Fruit fly (Drosophila melanogaster): ENCODE measurements around the gene RhoGAP102A.

Gene RhoGAP102A

DNA sequence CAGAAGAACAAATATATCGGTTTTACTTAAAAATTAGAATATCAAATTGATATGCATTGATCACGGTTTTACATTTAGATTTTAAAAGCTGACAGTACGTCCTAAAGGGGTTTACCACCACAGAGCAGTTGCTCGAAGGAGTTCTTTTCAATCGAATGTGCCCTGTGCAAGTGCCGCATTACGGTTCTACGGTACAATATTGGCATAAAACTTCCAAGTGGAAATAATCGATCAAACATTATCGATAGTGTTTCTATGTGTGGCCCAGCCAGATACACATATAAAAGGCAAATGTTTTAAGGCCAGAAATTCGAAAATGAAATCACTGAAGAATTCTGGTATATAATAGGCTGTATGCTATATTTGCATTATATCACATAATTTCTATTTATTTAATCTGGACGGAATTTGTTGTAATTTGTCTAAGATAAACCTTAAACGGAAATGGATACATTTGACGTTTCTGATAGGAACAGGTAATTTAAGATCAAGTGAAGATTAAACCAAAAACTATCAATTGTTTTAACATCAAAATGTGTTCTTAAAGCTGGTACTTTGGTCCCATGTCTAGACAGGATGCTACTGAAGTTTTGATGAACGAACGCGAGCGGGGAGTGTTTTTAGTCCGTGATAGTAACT is 44.7 kb upstream of the RhoGAP102A start, which contains the start of gene Crk:
Gene Crk, plus strand, starts transcription at position 214 of the 639 bp plus-strand sequence.
- no peak for TF ChIP-seq vnd (GFP tag; IDR thresholded peaks at IDR 0.05; ENCODE audit: partially characterized antibody)
- no peak for TF ChIP-seq klu (GFP tag; IDR thresholded peaks at IDR 0.05)
- TF ChIP-seq lov (optimal IDR thresholded peaks at IDR 0.05), result no peak
- TF ChIP-seq lov (GFP tag; IDR thresholded peaks at IDR 0.05), result no peak
- no peak for TF ChIP-seq CG3407 (GFP tag; optimal IDR thresholded peaks at IDR 0.05)
- TF ChIP-seq CG17186 (GFP tag; optimal IDR thresholded peaks at IDR 0.05), result no peak
- TF ChIP-seq YL-1 (GFP tag; optimal IDR thresholded peaks at IDR 0.05), result peak; percentile 47
- no peak for TF ChIP-seq ci (GFP tag; IDR thresholded peaks at IDR 0.05)
- no peak for TF ChIP-seq PHDP (tag; optimal IDR thresholded peaks at IDR 0.05)
- no peak for TF ChIP-seq D19A (tag; optimal IDR thresholded peaks at IDR 0.05)
- no peak for TF ChIP-seq Mrtf (GFP tag; IDR thresholded peaks at IDR 0.05)
- peak; percentile 87 for TF ChIP-seq pzg (GFP tag; optimal IDR thresholded peaks at IDR 0.05)
- no peak for TF ChIP-seq CG2129 (GFP tag; IDR thresholded peaks at IDR 0.05; ENCODE audit: partially characterized antibody)
- TF ChIP-seq dan (GFP tag; IDR thresholded peaks at IDR 0.05), result no peak
- TF ChIP-seq CG8478 (optimal IDR thresholded peaks at IDR 0.05), result no peak
- no peak for TF ChIP-seq pho (GFP tag; optimal IDR thresholded peaks at IDR 0.05)
- no peak for TF ChIP-seq chm (GFP tag; IDR thresholded peaks at IDR 0.05)
- TF ChIP-seq wor (GFP tag; IDR thresholded peaks at IDR 0.05), result no peak
- TF ChIP-seq CG7987 (GFP tag; optimal IDR thresholded peaks at IDR 0.05), result no peak
- no peak for TF ChIP-seq Optix (GFP tag; IDR thresholded peaks at IDR 0.05)
- no peak for TF ChIP-seq D (optimal IDR thresholded peaks at IDR 0.05)
- TF ChIP-seq D (GFP tag; optimal IDR thresholded peaks at IDR 0.05), result no peak
- TF ChIP-seq CG30403 (GFP tag; optimal IDR thresholded peaks at IDR 0.05), result no peak
- no peak for TF ChIP-seq B-H2 (GFP tag; optimal IDR thresholded peaks at IDR 0.05)
- TF ChIP-seq Dfd (GFP tag; optimal IDR thresholded peaks at IDR 0.05), result peak in 1 of 2 experiments; percentile 69
- TF ChIP-seq Ets65A (GFP tag), result peak; percentile 88
- TF ChIP-seq mirr (GFP tag; optimal IDR thresholded peaks at IDR 0.05), result no peak
- TF ChIP-seq CG43689 (GFP tag; IDR thresholded peaks at IDR 0.05), result no peak
- no peak for TF ChIP-seq en (GFP tag; optimal IDR thresholded peaks at IDR 0.05)
- no peak for TF ChIP-seq E2f1 (GFP tag; IDR thresholded peaks at IDR 0.05)
- no peak for TF ChIP-seq twi (tag; optimal IDR thresholded peaks at IDR 0.05)
- no peak for TF ChIP-seq CG9437 (GFP tag; optimal IDR thresholded peaks at IDR 0.05)
- TF ChIP-seq CG3065 (GFP tag; optimal IDR thresholded peaks at IDR 0.05), result no peak
- no peak for TF ChIP-seq CG31224 (GFP tag; IDR thresholded peaks at IDR 0.05)
- no peak for TF ChIP-seq az2 (GFP tag; optimal IDR thresholded peaks at IDR 0.05)
- no peak for TF ChIP-seq CG10147 (GFP tag; optimal IDR thresholded peaks at IDR 0.05)
- TF ChIP-seq CG6254 (GFP tag; optimal IDR thresholded peaks at IDR 0.05), result no peak
- TF ChIP-seq CG16815 (GFP tag; optimal IDR thresholded peaks at IDR 0.05), result no peak
- no peak for TF ChIP-seq CG1792 (GFP tag; optimal IDR thresholded peaks at IDR 0.05)
- TF ChIP-seq CG30020 (tag; optimal IDR thresholded peaks at IDR 0.05), result peak; percentile 99
- no peak for TF ChIP-seq CG4854 (GFP tag; optimal IDR thresholded peaks at IDR 0.05)
- peak; percentile 57 for TF ChIP-seq CG33213 (GFP tag; optimal IDR thresholded peaks at IDR 0.05)
- no peak for TF ChIP-seq ewg (GFP tag; optimal IDR thresholded peaks at IDR 0.05)
- no peak for TF ChIP-seq Adf1 (GFP tag; IDR thresholded peaks at IDR 0.05)
- no peak for TF ChIP-seq CG18764 (GFP tag; optimal IDR thresholded peaks at IDR 0.05)
- TF ChIP-seq CG10565 (GFP tag; optimal IDR thresholded peaks at IDR 0.05), result no peak
- TF ChIP-seq HLHmδ (GFP tag; optimal IDR thresholded peaks at IDR 0.05), result no peak
- no peak for TF ChIP-seq CG2120 (GFP tag; optimal IDR thresholded peaks at IDR 0.05)
- TF ChIP-seq CG17829 (tag; optimal IDR thresholded peaks at IDR 0.05), result no peak
- no peak for TF ChIP-seq CG9876 (GFP tag; optimal IDR thresholded peaks at IDR 0.05)
- TF ChIP-seq pfk (GFP tag; optimal IDR thresholded peaks at IDR 0.05), result peak; percentile 82
- no peak for TF ChIP-seq B-H1 (GFP tag; IDR thresholded peaks at IDR 0.05)
- no peak for TF ChIP-seq esg (GFP tag; conservative IDR thresholded peaks at IDR 0.05)
